Fruit fly (Drosophila melanogaster) whole organism, embryonic: Measurements from ENCODE around the gene 5-HT2B.

ENCODE experiments used
- BEAF-32 ChIP-seq: fragments of 200-800 bp; sonication (Bioruptor generic); optimal IDR thresholded peaks from 3 replicates; lab custom pipeline; 2017; ENCODE audit warnings: missing biosample characterization, missing genetic modification characterization, mild to moderate bottlenecking, moderate library complexity, missing genetic modification reagents
- Blimp-1 ChIP-seq: fragments of 200-800 bp; sonication (Bioruptor generic); optimal IDR thresholded peaks from 3 replicates; lab custom pipeline; 2018; ENCODE audit warnings: missing biosample characterization, missing genetic modification characterization, mild to moderate bottlenecking, moderate library complexity, missing genetic modification reagents
- CG10147 ChIP-seq: fragments of 200-800 bp; sonication (Bioruptor generic); optimal IDR thresholded peaks from 2 replicates; lab custom pipeline; 2019; ENCODE audit warnings: missing biosample characterization, mild to moderate bottlenecking, missing genetic modification characterization, moderate library complexity
- CG10321 ChIP-seq: fragments of 200-800 bp; sonication (Bioruptor generic); IDR thresholded peaks from 2 replicates; pipeline ENCODE4 v1.3.6; 2022; ENCODE audit warnings: missing biosample characterization, missing genetic modification characterization
- CG11696 ChIP-seq: fragments of 200-800 bp; sonication (Bioruptor generic); IDR thresholded peaks from 2 replicates; pipeline ENCODE4 v1.3.6; 2022; ENCODE audit warnings: missing biosample characterization, missing genetic modification characterization
- CG14667 ChIP-seq: fragments of 200-800 bp; sonication (Bioruptor generic); IDR thresholded peaks from 2 replicates; pipeline ENCODE4 v1.3.6; 2022; ENCODE audit warnings: missing biosample characterization, missing genetic modification characterization
- CG15269 ChIP-seq: fragments of 200-800 bp; sonication (Bioruptor generic); optimal IDR thresholded peaks from 2 replicates; lab custom pipeline; 2018; ENCODE audit warnings: missing biosample characterization, mild to moderate bottlenecking, missing genetic modification characterization, moderate library complexity
- CG18011 ChIP-seq: fragments of 200-800 bp; sonication (Bioruptor generic); optimal IDR thresholded peaks from 2 replicates; lab custom pipeline; 2017; ENCODE audit warnings: missing biosample characterization, missing genetic modification characterization, mild to moderate bottlenecking, moderate library complexity, missing genotype
- CG18599 ChIP-seq: fragments of 200-800 bp; sonication (Bioruptor generic); optimal IDR thresholded peaks from 3 replicates; lab custom pipeline; 2017; ENCODE audit warnings: missing biosample characterization, missing genetic modification characterization, mild to moderate bottlenecking, moderate library complexity, missing genetic modification reagents
- CG2129 ChIP-seq: fragments of 200-800 bp; sonication (Bioruptor generic); IDR thresholded peaks from 2 replicates; pipeline ENCODE4 v1.3.6; 2022; ENCODE audit warnings: missing biosample characterization, missing genetic modification characterization; ENCODE audit not compliant: partially characterized antibody
- CG2712 ChIP-seq: fragments of 200-800 bp; optimal IDR thresholded peaks from 3 replicates; lab custom pipeline; 2019; ENCODE audit warnings: missing biosample characterization, mild to moderate bottlenecking, missing genetic modification characterization, moderate library complexity
- CG30403 ChIP-seq: fragments of 200-800 bp; sonication (Bioruptor generic); optimal IDR thresholded peaks from 3 replicates; lab custom pipeline; 2016; ENCODE audit warnings: missing biosample characterization, missing genetic modification characterization
- CG30431 ChIP-seq: fragments of 200-800 bp; sonication (Bioruptor generic); optimal IDR thresholded peaks from 2 replicates; lab custom pipeline; 2017; ENCODE audit warnings: missing biosample characterization, missing genetic modification characterization
- CG32532 ChIP-seq: fragments of 200-800 bp; sonication (Bioruptor generic); IDR thresholded peaks from 2 replicates; pipeline ENCODE4 v1.3.6; 2022; ENCODE audit warnings: missing biosample characterization, missing genetic modification characterization
- CG3281 ChIP-seq: fragments of 200-800 bp; sonication (Bioruptor generic); optimal IDR thresholded peaks from 3 replicates; lab custom pipeline; 2017; ENCODE audit warnings: missing biosample characterization, mild to moderate bottlenecking, missing genetic modification characterization
- CG43689 ChIP-seq: fragments of 200-800 bp; sonication (Bioruptor generic); IDR thresholded peaks from 2 replicates; pipeline ENCODE4 v1.3.6; 2022; ENCODE audit warnings: missing biosample characterization, missing genetic modification characterization
- CG4404 ChIP-seq: fragments of 200-800 bp; sonication (Bioruptor generic); IDR thresholded peaks from 2 replicates; pipeline ENCODE4 v1.3.6; 2022; ENCODE audit warnings: missing biosample characterization, missing genetic modification characterization
- CG4820 ChIP-seq: fragments of 200-800 bp; sonication (Bioruptor generic); optimal IDR thresholded peaks from 3 replicates; lab custom pipeline; 2016; ENCODE audit warnings: missing biosample characterization, missing genetic modification characterization
- CG6689 ChIP-seq: fragments of 200-800 bp; sonication (Bioruptor generic); IDR thresholded peaks from 2 replicates; pipeline ENCODE4 v1.3.6; 2022; ENCODE audit warnings: missing biosample characterization, missing genetic modification characterization
- Doc2 ChIP-seq: fragments of 200-800 bp; sonication (Bioruptor generic); IDR thresholded peaks from 2 replicates; pipeline ENCODE4 v1.3.6; 2022; ENCODE audit warnings: missing biosample characterization, missing genetic modification characterization
- Dref ChIP-seq: fragments of 200-800 bp; sonication (Bioruptor generic); IDR thresholded peaks from 2 replicates; pipeline ENCODE4 v1.3.6; 2022; ENCODE audit warnings: missing biosample characterization, missing genetic modification characterization
- Max ChIP-seq: fragments of 200-800 bp; sonication (Bioruptor generic); optimal IDR thresholded peaks from 2 replicates; lab custom pipeline; 2016; ENCODE audit warnings: missing biosample characterization, mild to moderate bottlenecking, missing genetic modification characterization
- Mes4 ChIP-seq: fragments of 200-800 bp; sonication (Bioruptor generic); optimal IDR thresholded peaks from 2 replicates; lab custom pipeline; 2016; ENCODE audit warnings: missing biosample characterization, missing genetic modification characterization
- NC2β ChIP-seq: fragments of 200-800 bp; sonication (Bioruptor generic); optimal IDR thresholded peaks from 2 replicates; lab custom pipeline; 2016; ENCODE audit warnings: missing biosample characterization, missing genetic modification characterization
- Nf-YA ChIP-seq: fragments of 200-800 bp; sonication (Bioruptor generic); IDR thresholded peaks from 2 replicates; pipeline ENCODE4 v1.3.6; 2022; ENCODE audit warnings: missing biosample characterization, missing genetic modification characterization
- Ptx1 ChIP-seq: fragments of 200-800 bp; sonication (Bioruptor generic); IDR thresholded peaks from 2 replicates; pipeline ENCODE4 v1.3.6; 2022; ENCODE audit warnings: missing biosample characterization, missing genetic modification characterization
- Trl ChIP-seq, 3 experiments: fragments of >200 bp in 2 of 3; fragments of 200-800 bp in 1 of 3; sonication (Bioruptor generic) in 1 of 3; optimal IDR thresholded peaks; 2 replicates in 1 of 3; 3 replicates in 2 of 3; lab custom pipeline; 2016 to 2017; ENCODE audit warnings: missing biosample characterization in 1 of 3, missing genetic modification characterization in 1 of 3
- Usf ChIP-seq: fragments of 200-800 bp; sonication (Bioruptor generic); optimal IDR thresholded peaks from 2 replicates; lab custom pipeline; 2017; ENCODE audit warnings: missing genotype, missing biosample characterization, missing genetic modification characterization
- ac ChIP-seq: fragments of 200-800 bp; sonication (Bioruptor generic); optimal IDR thresholded peaks from 3 replicates; lab custom pipeline; 2017; ENCODE audit warnings: missing biosample characterization, mild to moderate bottlenecking, missing genetic modification characterization
- amos ChIP-seq: fragments of 200-800 bp; sonication (Bioruptor generic); IDR thresholded peaks from 2 replicates; pipeline ENCODE4 v1.3.6; 2022; ENCODE audit warnings: missing biosample characterization, missing genetic modification characterization; ENCODE audit not compliant: partially characterized antibody
- br ChIP-seq: fragments of >200 bp; optimal IDR thresholded peaks from 2 replicates; lab custom pipeline; 2017
- bsh ChIP-seq, 2 experiments: fragments of 200-800 bp; sonication (Bioruptor generic); optimal IDR thresholded peaks; 2 replicates each; lab custom pipeline; 2017 to 2018; ENCODE audit warnings: mild to moderate bottlenecking in 2 of 2, missing biosample characterization in 2 of 2, missing genetic modification characterization in 2 of 2, moderate library complexity in 1 of 2
- da ChIP-seq: fragments of 200-800 bp; sonication (Bioruptor generic); optimal IDR thresholded peaks from 2 replicates; lab custom pipeline; 2016; ENCODE audit warnings: missing biosample characterization, missing genetic modification characterization
- dysf ChIP-seq: fragments of 200-800 bp; sonication (Bioruptor generic); IDR thresholded peaks from 3 replicates; pipeline ENCODE4 v1.3.6; 2022; ENCODE audit warnings: missing biosample characterization, missing genetic modification characterization
- en ChIP-seq: fragments of 200-800 bp; sonication (Bioruptor generic); optimal IDR thresholded peaks from 2 replicates; lab custom pipeline; 2016; ENCODE audit warnings: missing biosample characterization, missing genetic modification characterization
- fd102C ChIP-seq: fragments of 200-800 bp; sonication (Bioruptor generic); optimal IDR thresholded peaks from 2 replicates; lab custom pipeline; 2018; ENCODE audit warnings: missing biosample characterization, mild to moderate bottlenecking, missing genetic modification characterization, moderate library complexity
- h ChIP-seq: fragments of >200 bp; optimal IDR thresholded peaks from 2 replicates; lab custom pipeline; 2017
- kay ChIP-seq: fragments of 200-800 bp; sonication (Bioruptor generic); optimal IDR thresholded peaks from 2 replicates; lab custom pipeline; 2016; ENCODE audit warnings: missing biosample characterization, missing genetic modification characterization
- phol ChIP-seq: fragments of 200-800 bp; sonication (Bioruptor generic); optimal IDR thresholded peaks from 3 replicates; lab custom pipeline; 2018; ENCODE audit warnings: missing biosample characterization, mild to moderate bottlenecking, missing genetic modification characterization, moderate library complexity
- pita ChIP-seq: fragments of 200-800 bp; sonication (Bioruptor generic); optimal IDR thresholded peaks from 2 replicates; lab custom pipeline; 2017; ENCODE audit warnings: missing biosample characterization, mild to moderate bottlenecking, missing genetic modification characterization
- ro ChIP-seq: fragments of 200-800 bp; sonication (Bioruptor generic); IDR thresholded peaks from 2 replicates; pipeline ENCODE4 v1.3.6; 2022; ENCODE audit warnings: missing biosample characterization, missing genetic modification characterization
- salm ChIP-seq: fragments of 200-800 bp; sonication (Bioruptor generic); optimal IDR thresholded peaks from 2 replicates; lab custom pipeline; 2018; ENCODE audit warnings: missing biosample characterization, mild to moderate bottlenecking, missing genetic modification characterization
- seq ChIP-seq: fragments of 200-800 bp; sonication (Bioruptor generic); IDR thresholded peaks from 2 replicates; pipeline ENCODE4 v1.3.6; 2022; ENCODE audit warnings: missing biosample characterization, missing genetic modification characterization
- sim ChIP-seq: fragments of 200-800 bp; sonication (Bioruptor generic); IDR thresholded peaks from 2 replicates; pipeline ENCODE4 v1.3.6; 2022; ENCODE audit warnings: missing biosample characterization, missing genetic modification characterization
- sr ChIP-seq: fragments of 200-800 bp; sonication (Bioruptor generic); IDR thresholded peaks from 3 replicates; pipeline ENCODE4 v1.3.6; 2022; ENCODE audit warnings: missing biosample characterization, missing genetic modification characterization
- sug ChIP-seq: fragments of 200-800 bp; optimal IDR thresholded peaks from 2 replicates; lab custom pipeline; 2019; ENCODE audit warnings: missing biosample characterization, mild to moderate bottlenecking, missing genetic modification characterization, moderate library complexity
- tap ChIP-seq: fragments of 200-800 bp; optimal IDR thresholded peaks from 3 replicates; lab custom pipeline; 2019; ENCODE audit warnings: missing biosample characterization, mild to moderate bottlenecking, missing genetic modification characterization, moderate library complexity
- tio ChIP-seq: fragments of 200-800 bp; sonication (Bioruptor generic); optimal IDR thresholded peaks from 2 replicates; lab custom pipeline; 2017; ENCODE audit warnings: missing biosample characterization, missing genetic modification characterization, inconsistent platforms
- unpg ChIP-seq: fragments of 200-800 bp; sonication (Bioruptor generic); optimal IDR thresholded peaks from 3 replicates; lab custom pipeline; 2018; ENCODE audit warnings: missing biosample characterization, mild to moderate bottlenecking, missing genetic modification characterization, moderate library complexity
- usp ChIP-seq: fragments of >200 bp; optimal IDR thresholded peaks from 2 replicates; lab custom pipeline; 2017; ENCODE audit warnings: missing biosample characterization, missing genetic modification characterization
- zen2 ChIP-seq: fragments of 200-800 bp; sonication (Bioruptor generic); IDR thresholded peaks from 3 replicates; pipeline ENCODE4 v1.3.6; 2022; ENCODE audit warnings: missing biosample characterization, missing genetic modification characterization; ENCODE audit not compliant: partially characterized antibody

5-HT2B gene

dm6 chr3R:8650741-8651140 is 72.7 kb downstream of the 5-HT2B start, which contains the start of the genes Mkk4 and SLIRP2 (continued):
- TF ChIP-seq Nf-YA (GFP tag; lab: Robert Waterston, UW) (peak; percentile 97), CG4404 (peak; percentile 99), CG43689 (GFP tag; lab: Robert Waterston, UW) (peak; percentile 97), CG4820 (peak; percentile 99), CG15269 (tag; lab: Kevin White, UChicago) (peak; percentile 99), CG30431 (GFP tag; lab: Kevin White, UChicago) (peak; percentile 99), CG18599 (peak; percentile 99), Blimp-1 (peak; percentile 97), unpg (GFP tag; lab: Kevin White, UChicago) (peak; percentile 99), ro (GFP tag; lab: Robert Waterston, UW) (peak; percentile 97), tap (tag; lab: Kevin White, UChicago) (peak; percentile 98), CG18011 (GFP tag; lab: Kevin White, UChicago) (peak; percentile 92), Max (GFP tag; lab: Kevin White, UChicago) (peak; percentile 99), fd102C (GFP tag; lab: Kevin White, UChicago) (peak; percentile 95), kay (GFP tag; lab: Kevin White, UChicago) (peak; percentile 98), sim (peak; percentile 98), h (lab: Kevin White, UChicago) (no peak), CG2129 (GFP tag; lab: Robert Waterston, UW) (peak; percentile 77), pita (no peak), Dref (GFP tag; lab: Robert Waterston, UW) (peak; percentile 87), sr (GFP tag; lab: Robert Waterston, UW) (peak; percentile 95), bsh (GFP tag; optimal IDR thresholded peaks at IDR 0.05; lab: Kevin White, UChicago) (peak; percentile 95 to 99), Ptx1 (GFP tag; lab: Robert Waterston, UW) (peak; percentile 99), CG10147 (GFP tag; lab: Kevin White, UChicago) (peak; percentile 99), usp (no peak), CG30403 (peak; percentile 100), en (GFP tag; lab: Kevin White, UChicago) (peak; percentile 97), NC2β (GFP tag; lab: Kevin White, UChicago) (peak; percentile 98), Mes4 (GFP tag; lab: Kevin White, UChicago) (peak; percentile 98), CG6689 (GFP tag; lab: Robert Waterston, UW) (peak; percentile 100), phol (tag; lab: Kevin White, UChicago) (peak; percentile 99), Doc2 (peak; percentile 96), seq (peak; percentile 99), CG11696 (GFP tag; lab: Robert Waterston, UW) (peak; percentile 96), zen2 (peak; percentile 66; the same call in 2 of the 3 replicates), Trl (optimal IDR thresholded peaks at IDR 0.05; lab: Kevin White, UChicago) (no peak), Trl (GFP tag; optimal IDR thresholded peaks at IDR 0.05; lab: Kevin White, UChicago) (peak; percentile 99), BEAF-32 (GFP tag; lab: Kevin White, UChicago) (peak; percentile 95), sug (tag; lab: Kevin White, UChicago) (peak; percentile 98), CG14667 (GFP tag; lab: Robert Waterston, UW) (peak; percentile 99), CG32532 (peak; percentile 99), Usf (peak; percentile 98), CG2712 (tag; lab: Kevin White, UChicago) (peak; percentile 99), CG10321 (GFP tag; lab: Robert Waterston, UW) (peak; percentile 87), ac (GFP tag; lab: Kevin White, UChicago) (peak; percentile 96), da (GFP tag; lab: Kevin White, UChicago) (peak; percentile 97), dysf (peak; percentile 99), amos (GFP tag; lab: Robert Waterston, UW) (peak; percentile 92), tio (GFP tag; lab: Kevin White, UChicago) (peak; percentile 99), CG3281 (GFP tag; lab: Kevin White, UChicago) (peak; percentile 99), salm (tag; lab: Kevin White, UChicago) (peak; percentile 97), br (lab: Kevin White, UChicago) (no peak)
